Worm (Caenorhabditis elegans) whole organism, L4 larva: ENCODE results near the gene R02D3.8.

Source experiments
- D1046.2 ChIP-seq: fragments of 200-800 bp; sonication (Bioruptor generic); IDR thresholded peaks from 2 replicates; pipeline ENCODE4 v1.3.6; 2022; ENCODE audit warnings: missing genetic modification characterization, missing compliant biosample characterization
- F10B5.3 ChIP-seq: sonication (generic microtip); optimal IDR thresholded peaks from 2 replicates; lab custom pipeline; 2016; ENCODE audit warnings: mild to moderate bottlenecking, missing genetic modification characterization, missing compliant biosample characterization
- F44E2.7 ChIP-seq: fragments of 200-800 bp; sonication (Bioruptor generic); IDR thresholded peaks from 2 replicates; pipeline ENCODE4 v2.1.2; 2022; ENCODE audit warnings: missing genetic modification characterization, missing compliant biosample characterization
- R02D3.7 ChIP-seq: fragments of 150-350 bp; sonication (generic microtip); optimal IDR thresholded peaks from 3 replicates; lab custom pipeline; 2014; ENCODE audit warnings: missing biosample characterization, missing genetic modification characterization
- Y105C5A.15 ChIP-seq: fragments of 200-800 bp; sonication (Bioruptor generic); IDR thresholded peaks from 2 replicates; pipeline ENCODE4 v1.3.6; 2022; ENCODE audit warnings: missing genetic modification characterization, missing compliant biosample characterization
- Y48G9A.11 ChIP-seq: fragments of 200-800 bp; sonication (Bioruptor generic); IDR thresholded peaks from 2 replicates; pipeline ENCODE4 v1.3.6; 2022; ENCODE audit warnings: missing genetic modification reagents, missing genetic modification characterization, missing compliant biosample characterization
- Y75B8A.6 ChIP-seq: fragments of 200-800 bp; sonication (Bioruptor generic); IDR thresholded peaks from 2 replicates; pipeline ENCODE4 v1.3.6; 2022; ENCODE audit warnings: missing genetic modification reagents, missing genetic modification characterization, missing compliant biosample characterization
- aha-1 ChIP-seq: fragments of 150-350 bp; peaks from one replicate; lab custom pipeline; 2014; ENCODE audit warnings: missing biosample characterization, missing genetic modification characterization
- aly-2 ChIP-seq: sonication (generic microtip); optimal IDR thresholded peaks from 2 replicates; lab custom pipeline; 2018; ENCODE audit warnings: missing biosample characterization, missing genetic modification characterization
- ceh-44 ChIP-seq: fragments of 200-800 bp; sonication (Bioruptor generic); IDR thresholded peaks from 2 replicates; pipeline ENCODE4 v1.3.6; 2022; ENCODE audit warnings: missing genetic modification reagents, missing genetic modification characterization, missing compliant biosample characterization
- ces-1 ChIP-seq: fragments of 150-350 bp; sonication (generic microtip); optimal IDR thresholded peaks from 4 replicates; lab custom pipeline; 2014; ENCODE audit warnings: missing biosample characterization, missing genetic modification reagents, missing genetic modification characterization
- ctbp-1 ChIP-seq: fragments of 200-800 bp; sonication (Bioruptor generic); IDR thresholded peaks from 2 replicates; pipeline ENCODE4 v1.3.6; 2022; ENCODE audit warnings: missing genetic modification reagents, missing genetic modification characterization, missing compliant biosample characterization
- daf-8 ChIP-seq: fragments of 200-800 bp; sonication (Bioruptor generic); IDR thresholded peaks from 2 replicates; pipeline ENCODE4 v1.3.6; 2022; ENCODE audit warnings: missing genetic modification characterization, missing compliant biosample characterization
- dmd-8 ChIP-seq: fragments of 200-800 bp; sonication (Bioruptor generic); IDR thresholded peaks from 2 replicates; pipeline ENCODE4 v1.3.6; 2022; ENCODE audit warnings: missing genetic modification characterization, missing compliant biosample characterization
- dpl-1 ChIP-seq: fragments of 150-350 bp; optimal IDR thresholded peaks from 2 replicates; lab custom pipeline; 2014; ENCODE audit warnings: missing biosample characterization, missing genetic modification reagents, missing genetic modification characterization
- duxl-1 ChIP-seq: sonication (generic microtip); optimal IDR thresholded peaks from 2 replicates; lab custom pipeline; 2016; ENCODE audit warnings: mild to moderate bottlenecking, missing genetic modification characterization, moderate library complexity, missing compliant biosample characterization; ENCODE audit not compliant: poor library complexity
- fos-1 ChIP-seq: fragments of 150-350 bp; optimal IDR thresholded peaks from 2 replicates; lab custom pipeline; 2014; ENCODE audit warnings: missing biosample characterization, missing genetic modification characterization
- gei-8 ChIP-seq: fragments of 200-800 bp; sonication (Bioruptor generic); optimal IDR thresholded peaks from 2 replicates; lab custom pipeline; 2018; ENCODE audit warnings: mild to moderate bottlenecking, missing genetic modification characterization, missing compliant biosample characterization
- hlh-11 ChIP-seq: fragments of 200-800 bp; sonication (Bioruptor generic); optimal IDR thresholded peaks from 2 replicates; lab custom pipeline; 2018; ENCODE audit warnings: mild to moderate bottlenecking, missing genetic modification characterization, missing compliant biosample characterization
- hlh-30 ChIP-seq: sonication (generic microtip); optimal IDR thresholded peaks from 2 replicates; lab custom pipeline; 2017; ENCODE audit warnings: antibody characterized with exemption, mild to moderate bottlenecking, missing genetic modification characterization, missing compliant biosample characterization; ENCODE audit not compliant: insufficient read depth
- hmg-1.1 ChIP-seq: fragments of 200-800 bp; sonication (Bioruptor generic); IDR thresholded peaks from 2 replicates; pipeline ENCODE4 v1.3.6; 2022; ENCODE audit warnings: missing genetic modification reagents, missing genetic modification characterization, missing compliant biosample characterization
- lin-1 ChIP-seq: fragments of 200-800 bp; sonication (Bioruptor generic); IDR thresholded peaks from 2 replicates; pipeline ENCODE4 v1.3.6; 2022; ENCODE audit warnings: missing genetic modification reagents, missing genetic modification characterization, missing compliant biosample characterization
- lin-29 ChIP-seq: fragments of 200-800 bp; sonication (Bioruptor generic); IDR thresholded peaks from 2 replicates; pipeline ENCODE4 v1.3.6; 2022; ENCODE audit warnings: missing genetic modification reagents, missing genetic modification characterization, missing compliant biosample characterization
- lin-38 ChIP-seq: fragments of 200-800 bp; sonication (Bioruptor generic); IDR thresholded peaks from 2 replicates; pipeline ENCODE4 v1.3.6; 2022; ENCODE audit warnings: missing genetic modification reagents, missing genetic modification characterization, missing compliant biosample characterization
- lsy-2 ChIP-seq, 2 experiments: fragments of 150-350 bp in 1 of 2; sonication (generic microtip) in 1 of 2; optimal IDR thresholded peaks; 2 replicates each; lab custom pipeline; 2014 to 2017; ENCODE audit warnings: missing biosample characterization in 2 of 2, missing genetic modification characterization in 2 of 2
- madf-5 ChIP-seq, 2 experiments: fragments of 200-800 bp; sonication (Bioruptor generic); IDR thresholded peaks; 2 replicates each; pipeline ENCODE4 v1.3.6; 2022; ENCODE audit warnings: missing compliant biosample characterization in 2 of 2, missing genetic modification characterization in 2 of 2
- mdt-29 ChIP-seq: fragments of 200-800 bp; sonication (Bioruptor generic); IDR thresholded peaks from 2 replicates; pipeline ENCODE4 v1.3.6; 2022; ENCODE audit warnings: missing genetic modification reagents, missing genetic modification characterization, missing compliant biosample characterization
- mes-2 ChIP-seq: sonication (generic microtip); optimal IDR thresholded peaks from 2 replicates; lab custom pipeline; 2016; ENCODE audit warnings: missing genotype, mild to moderate bottlenecking, missing genetic modification characterization, missing compliant biosample characterization; ENCODE audit not compliant: poor library complexity, severe bottlenecking
- nhr-11 ChIP-seq: fragments of 150-350 bp; optimal IDR thresholded peaks from 2 replicates; lab custom pipeline; 2014; ENCODE audit warnings: missing biosample characterization, missing genetic modification characterization
- nhr-237 ChIP-seq: sonication (generic microtip); optimal IDR thresholded peaks from 2 replicates; lab custom pipeline; 2017; ENCODE audit warnings: missing biosample characterization, missing genetic modification characterization
- nhr-25 ChIP-seq: sonication (generic microtip); optimal IDR thresholded peaks from 2 replicates; lab custom pipeline; 2017; ENCODE audit warnings: missing genetic modification characterization, mild to moderate bottlenecking, missing compliant biosample characterization, antibody characterized with exemption, moderate library complexity, borderline replicate concordance; ENCODE audit not compliant: insufficient read depth
- nhr-28 ChIP-seq: fragments of 150-350 bp; optimal IDR thresholded peaks from 2 replicates; lab custom pipeline; 2014; ENCODE audit warnings: missing biosample characterization, missing genetic modification characterization
- nhr-41 ChIP-seq: fragments of 200-800 bp; sonication (Bioruptor generic); IDR thresholded peaks from 2 replicates; pipeline ENCODE4 v1.3.6; 2022; ENCODE audit warnings: missing genetic modification reagents, missing genetic modification characterization, missing compliant biosample characterization
- nhr-48 ChIP-seq: sonication (generic microtip); optimal IDR thresholded peaks from 2 replicates; lab custom pipeline; 2016; ENCODE audit warnings: mild to moderate bottlenecking, missing genetic modification characterization, missing compliant biosample characterization
- nhr-76 ChIP-seq: fragments of 150-350 bp; optimal IDR thresholded peaks from 2 replicates; lab custom pipeline; 2014; ENCODE audit warnings: missing biosample characterization, missing genetic modification characterization
- nhr-77 ChIP-seq: fragments of 150-350 bp; optimal IDR thresholded peaks from 2 replicates; lab custom pipeline; 2014; ENCODE audit warnings: missing biosample characterization, missing genetic modification characterization
- pha-4 ChIP-seq, 2 experiments: fragments of 150-350 bp in 1 of 2; fragments of 200-800 bp in 1 of 2; sonication (Bioruptor generic) in 1 of 2; IDR thresholded peaks in 1 of 2; optimal IDR thresholded peaks in 1 of 2; 2 replicates each; pipeline versions ENCODE4 v1.3.6 to Lab custom; 2014 to 2022; ENCODE audit warnings: missing genetic modification characterization in 2 of 2, missing genetic modification reagents in 2 of 2, missing biosample characterization in 1 of 2, missing compliant biosample characterization in 1 of 2
- php-3 ChIP-seq: fragments of 200-800 bp; sonication (Bioruptor generic); IDR thresholded peaks from 2 replicates; pipeline ENCODE4 v1.3.6; 2022; ENCODE audit warnings: missing genetic modification reagents, missing genetic modification characterization, missing compliant biosample characterization
- pqm-1 ChIP-seq: sonication (generic microtip); optimal IDR thresholded peaks from 2 replicates; lab custom pipeline; 2017; ENCODE audit warnings: missing biosample characterization, missing genetic modification characterization
- rbr-2 ChIP-seq: sonication (generic microtip); optimal IDR thresholded peaks from 2 replicates; lab custom pipeline; 2016; ENCODE audit warnings: missing genotype, missing genetic modification characterization, missing compliant biosample characterization
- saeg-2 ChIP-seq: fragments of 200-800 bp; sonication (Bioruptor generic); IDR thresholded peaks from 2 replicates; pipeline ENCODE4 v1.3.6; 2022; ENCODE audit warnings: missing genetic modification reagents, missing genetic modification characterization, missing compliant biosample characterization
- set-16 ChIP-seq: fragments of 200-800 bp; sonication (Bioruptor generic); IDR thresholded peaks from 2 replicates; pipeline ENCODE4 v1.3.6; 2022; ENCODE audit warnings: missing genetic modification reagents, missing genetic modification characterization, missing compliant biosample characterization
- snpc-1.2 ChIP-seq: fragments of 200-800 bp; sonication (Bioruptor generic); IDR thresholded peaks from 2 replicates; pipeline ENCODE4 v1.3.6; 2022; ENCODE audit warnings: missing genetic modification reagents, missing genetic modification characterization, missing compliant biosample characterization
- snpc-4 ChIP-seq: fragments of 150-350 bp; optimal IDR thresholded peaks from 2 replicates; lab custom pipeline; 2014; ENCODE audit warnings: missing biosample characterization, missing genetic modification characterization
- spr-1 ChIP-seq: sonication (generic microtip); optimal IDR thresholded peaks from 2 replicates; lab custom pipeline; 2016; ENCODE audit warnings: mild to moderate bottlenecking, missing genetic modification characterization, missing compliant biosample characterization
- unc-39 ChIP-seq: sonication (generic microtip); optimal IDR thresholded peaks from 2 replicates; lab custom pipeline; 2017; ENCODE audit warnings: missing biosample characterization, missing genetic modification characterization
- vab-7 ChIP-seq: fragments of 200-800 bp; sonication (Bioruptor generic); IDR thresholded peaks from 2 replicates; pipeline ENCODE4 v1.3.6; 2022; ENCODE audit warnings: missing genetic modification reagents, missing genetic modification characterization, missing compliant biosample characterization
- zag-1 ChIP-seq: fragments of 150-350 bp; optimal IDR thresholded peaks from 2 replicates; lab custom pipeline; 2014; ENCODE audit warnings: missing biosample characterization, missing genetic modification characterization
- zfp-2 ChIP-seq: sonication (generic microtip); optimal IDR thresholded peaks from 2 replicates; lab custom pipeline; 2016; ENCODE audit warnings: mild to moderate bottlenecking, missing genetic modification characterization, missing compliant biosample characterization

R02D3.8 gene

ce11 chrIV:306572-306971 is 49.6 kb upstream of the R02D3.8 start:
- TF ChIP-seq aly-2 (tag; lab: Kevin White, UChicago): no peak
- TF ChIP-seq hmg-1.1 (GFP tag; lab: Robert Waterston, UW): 0 out of 2 replicates have a peak, but pooled peaks have one; percentile 15
- no peak for TF ChIP-seq Y48G9A.11
- TF ChIP-seq mes-2 (tag; lab: Kevin White, UChicago): peak; percentile 19
- no peak for TF ChIP-seq ces-1 (GFP tag; lab: Kevin White, UChicago)
- TF ChIP-seq nhr-237 (tag; lab: Kevin White, UChicago): no peak
- TF ChIP-seq saeg-2 (GFP tag; lab: Robert Waterston, UW): no peak
- peak; percentile 41; the same call in 1 of the 2 replicates for TF ChIP-seq pha-4 (GFP tag; IDR thresholded peaks at IDR 0.05; lab: Robert Waterston, UW)
- TF ChIP-seq pha-4 (tag; optimal IDR thresholded peaks at IDR 0.05; lab: Kevin White, UChicago): no peak
- TF ChIP-seq nhr-11 (tag; lab: Kevin White, UChicago): peak; percentile 37
- no peak for TF ChIP-seq daf-8 (GFP tag; lab: Robert Waterston, UW)
- no peak for TF ChIP-seq Y75B8A.6 (GFP tag; lab: Robert Waterston, UW)
- no peak for TF ChIP-seq gei-8
- no peak for TF ChIP-seq F10B5.3 (tag; lab: Kevin White, UChicago)
- no peak for TF ChIP-seq rbr-2 (tag; lab: Kevin White, UChicago)
- TF ChIP-seq hlh-30 (tag; lab: Kevin White, UChicago): peak; percentile 54
- TF ChIP-seq lin-38 (GFP tag; lab: Robert Waterston, UW): 0 out of 2 replicates have a peak, but pooled peaks have one; percentile 26
- TF ChIP-seq spr-1 (tag; lab: Kevin White, UChicago): no peak
- TF ChIP-seq vab-7 (GFP tag; lab: Robert Waterston, UW): no peak
- TF ChIP-seq dpl-1 (GFP tag; lab: Kevin White, UChicago): no peak
- peak; percentile 36 for TF ChIP-seq hlh-11 (tag; lab: Kevin White, UChicago)
- TF ChIP-seq nhr-76 (tag; lab: Kevin White, UChicago): no peak
- TF ChIP-seq set-16: no peak
- TF ChIP-seq unc-39: no peak
- no peak for TF ChIP-seq nhr-77 (tag; lab: Kevin White, UChicago)
- TF ChIP-seq mdt-29 (GFP tag; lab: Robert Waterston, UW): no peak
- no peak for TF ChIP-seq php-3
- TF ChIP-seq Y105C5A.15 (GFP tag; lab: Robert Waterston, UW): no peak
- TF ChIP-seq pqm-1: no peak
- TF ChIP-seq lsy-2 (tag; optimal IDR thresholded peaks at IDR 0.05; lab: Kevin White, UChicago): peak in 1 of 2 experiments; percentile 47
- TF ChIP-seq R02D3.7 (tag; lab: Kevin White, UChicago): no peak
- TF ChIP-seq snpc-1.2: no peak
- TF ChIP-seq aha-1 (tag; lab: Kevin White, UChicago): peak; percentile 73
- 0 out of 2 replicates have a peak, but pooled peaks have one; percentile 10 for TF ChIP-seq nhr-41 (GFP tag; lab: Robert Waterston, UW)
- TF ChIP-seq fos-1 (tag; lab: Kevin White, UChicago): no peak
- no peak for TF ChIP-seq lin-1 (GFP tag; lab: Robert Waterston, UW)
- TF ChIP-seq F44E2.7 (GFP tag; lab: Robert Waterston, UW): no peak
- TF ChIP-seq nhr-25 (tag; lab: Kevin White, UChicago): no peak
- no peak for TF ChIP-seq ctbp-1 (GFP tag; lab: Robert Waterston, UW)
- no peak for TF ChIP-seq duxl-1 (tag; lab: Kevin White, UChicago)

- TF ChIP-seq dmd-8 (GFP tag; lab: Robert Waterston, UW) (no peak), daf-8 (GFP tag; lab: Robert Waterston, UW) (no peak), aly-2 (tag; lab: Kevin White, UChicago) (no peak), snpc-1.2 (no peak), D1046.2 (no peak), nhr-77 (tag; lab: Kevin White, UChicago) (peak; percentile 22), zag-1 (no peak), snpc-4 (tag; lab: Kevin White, UChicago) (no peak), zfp-2 (no peak), lin-29 (GFP tag; lab: Robert Waterston, UW) (no peak), unc-39 (no peak), nhr-48 (no peak), lin-1 (GFP tag; lab: Robert Waterston, UW) (no peak), nhr-11 (tag; lab: Kevin White, UChicago) (no peak), mes-2 (tag; lab: Kevin White, UChicago) (no peak), pha-4 (GFP tag; IDR thresholded peaks at IDR 0.05; lab: Robert Waterston, UW) (no peak), pha-4 (tag; optimal IDR thresholded peaks at IDR 0.05; lab: Kevin White, UChicago) (no peak), madf-5 (GFP tag; IDR thresholded peaks at IDR 0.05; lab: Robert Waterston, UW) (no peak), nhr-28 (tag; lab: Kevin White, UChicago) (peak; percentile 42), ceh-44 (no peak), pqm-1 (peak; percentile 22), ces-1 (GFP tag; lab: Kevin White, UChicago) (no peak)
These were observed 48.1 kb upstream of the R02D3.8 start for ce11 chrIV:305101-305500.
